Worm (Caenorhabditis elegans): Measurements from ENCODE around the gene hrg-4.
A peak's percentile ranks its signal among the peaks of the same experiment; 100 is the strongest.

Gene hrg-4

ce11 chrIV:11063962-11064361 is 33.2 kb upstream of the hrg-4 start, which contains the start of gene ttr-16:
Gene ttr-16 (minus strand): TSS chrIV:11064137.
- TF ChIP-seq ama-1 (optimal IDR thresholded peaks at IDR 0.05) = peak; percentile 55
- TF ChIP-seq nfya-1 (tag; optimal IDR thresholded peaks at IDR 0.05; ENCODE audit: insufficient read depth) = peak; percentile 84
- peak; percentile 63 for TF ChIP-seq egl-5 (tag; optimal IDR thresholded peaks at IDR 0.05)
- no peak for TF ChIP-seq ceh-28 (tag; optimal IDR thresholded peaks at IDR 0.05)

ce11 chrIV:11062984-11063613 is 32.3 kb upstream of the hrg-4 start:
- TF ChIP-seq fkh-10 (GFP tag; optimal IDR thresholded peaks at IDR 0.05) (no peak), ceh-82 (tag; optimal IDR thresholded peaks at IDR 0.05) (peak; percentile 4), pqm-1 (tag; optimal IDR thresholded peaks at IDR 0.05) (no peak), mdl-1 (tag; optimal IDR thresholded peaks at IDR 0.05) (no peak), elt-1 (tag; optimal IDR thresholded peaks at IDR 0.05) (no peak), ceh-28 (tag; optimal IDR thresholded peaks at IDR 0.05) (peak; percentile 41), snpc-4 (tag; optimal IDR thresholded peaks at IDR 0.05) (no peak), nhr-25 (tag; optimal IDR thresholded peaks at IDR 0.05) (no peak), nhr-23 (tag; optimal IDR thresholded peaks at IDR 0.05) (no peak), ZK546.5 (tag; optimal IDR thresholded peaks at IDR 0.05) (no peak), mml-1 (tag; optimal IDR thresholded peaks at IDR 0.05) (no peak), eor-1 (tag; optimal IDR thresholded peaks at IDR 0.05) (no peak), daf-12 (tag; optimal IDR thresholded peaks at IDR 0.05) (peak; percentile 28), ztf-4 (tag; optimal IDR thresholded peaks at IDR 0.05) (no peak), lin-39 (tag; optimal IDR thresholded peaks at IDR 0.05) (no peak), egl-5 (tag; optimal IDR thresholded peaks at IDR 0.05) (no peak), ceh-9 (tag; optimal IDR thresholded peaks at IDR 0.05) (no peak), unc-39 (tag; optimal IDR thresholded peaks at IDR 0.05) (no peak), lsy-12 (tag; optimal IDR thresholded peaks at IDR 0.05) (no peak), nhr-67 (tag; optimal IDR thresholded peaks at IDR 0.05) (no peak), jun-1 (tag; optimal IDR thresholded peaks at IDR 0.05) (no peak), fkh-2 (tag; optimal IDR thresholded peaks at IDR 0.05) (no peak), pha-4 (tag; optimal IDR thresholded peaks at IDR 0.05) (no peak), nhr-11 (tag; optimal IDR thresholded peaks at IDR 0.05) (no peak), ama-1 (optimal IDR thresholded peaks at IDR 0.05) (no peak), ztf-11 (tag; optimal IDR thresholded peaks at IDR 0.05) (no peak), aly-2 (tag; optimal IDR thresholded peaks at IDR 0.05) (no peak), fos-1 (tag; optimal IDR thresholded peaks at IDR 0.05) (no peak), nhr-28 (tag; optimal IDR thresholded peaks at IDR 0.05) (no peak), lin-15B (tag; optimal IDR thresholded peaks at IDR 0.05) (no peak), nfya-1 (tag; optimal IDR thresholded peaks at IDR 0.05; ENCODE audit: insufficient read depth) (peak; percentile 32), nhr-237 (tag; optimal IDR thresholded peaks at IDR 0.05) (no peak), nhr-12 (tag; optimal IDR thresholded peaks at IDR 0.05) (no peak)

DNA sequence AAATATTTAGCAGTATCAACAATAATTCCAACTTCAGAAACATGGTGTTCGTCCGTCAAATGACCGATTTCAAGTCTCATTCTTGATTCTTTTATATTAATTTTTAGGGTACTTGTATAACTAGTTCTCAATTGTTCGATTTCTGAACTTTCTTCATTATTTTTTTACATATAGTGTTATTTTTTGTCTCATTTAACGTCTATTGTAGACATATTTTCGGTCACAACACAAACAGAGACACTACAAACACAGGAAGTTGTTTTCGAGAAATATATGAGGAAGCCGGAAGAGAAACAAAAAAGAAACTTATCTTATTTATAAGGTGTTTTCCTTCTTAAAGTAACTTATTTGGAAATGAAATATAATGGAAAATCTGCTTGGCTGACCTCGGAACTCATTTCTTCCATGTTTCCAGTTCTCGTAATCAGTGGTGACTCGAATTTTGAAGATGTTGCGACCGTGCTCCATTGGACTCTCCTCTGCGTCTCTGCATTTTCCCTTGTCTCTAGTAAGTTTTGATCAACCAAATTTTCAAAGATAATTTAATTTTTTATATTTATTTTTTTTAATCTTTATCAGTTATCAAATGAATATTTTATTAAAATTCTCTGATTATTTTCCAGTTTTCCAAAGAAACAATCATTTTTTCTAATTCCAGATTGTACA is 23.0 kb upstream of the hrg-4 start, which contains the start of the genes F36H1.12 and lin-3:
Gene F36H1.12 (minus strand): TSS at position 51 of the 666 bp plus-strand sequence.
Gene lin-3 (plus strand): TSS at position 657 of the 666 bp plus-strand sequence.
- TF ChIP-seq egl-5 (tag; optimal IDR thresholded peaks at IDR 0.05) (no peak), ceh-82 (tag; optimal IDR thresholded peaks at IDR 0.05) (no peak)

DNA sequence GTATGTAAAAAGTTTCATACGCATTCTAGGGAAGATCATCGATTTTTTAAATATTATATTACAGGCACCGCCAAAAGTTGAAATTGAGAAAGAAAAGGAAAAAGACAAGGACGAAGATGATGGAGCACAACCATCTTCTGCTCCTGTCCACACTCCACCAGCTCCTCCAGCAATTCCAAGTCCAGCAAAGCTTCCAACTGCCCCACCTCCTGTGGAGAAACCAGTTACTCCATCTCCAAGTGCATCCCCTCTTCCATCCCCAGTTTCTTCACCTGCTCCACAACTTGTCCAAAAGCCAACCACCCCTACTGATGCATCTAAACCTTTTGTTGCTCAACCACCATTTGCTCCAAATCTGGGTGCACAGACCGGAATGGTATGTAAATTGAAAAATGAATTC is 21.2 kb upstream of the hrg-4 start:
- TF ChIP-seq nhr-43 (tag; optimal IDR thresholded peaks at IDR 0.05; ENCODE audit: poor library complexity, severe bottlenecking) = no peak
- no peak for TF ChIP-seq ZK546.5 (tag; optimal IDR thresholded peaks at IDR 0.05)
- TF ChIP-seq pqm-1 (tag; optimal IDR thresholded peaks at IDR 0.05) = no peak
- no peak for TF ChIP-seq jun-1 (tag; optimal IDR thresholded peaks at IDR 0.05)
- no peak for TF ChIP-seq ztf-4 (tag; optimal IDR thresholded peaks at IDR 0.05)
- TF ChIP-seq fkh-2 (tag; optimal IDR thresholded peaks at IDR 0.05) = no peak
- TF ChIP-seq nfya-1 (tag; optimal IDR thresholded peaks at IDR 0.05; ENCODE audit: insufficient read depth) = no peak
- no peak for TF ChIP-seq mml-1 (tag; optimal IDR thresholded peaks at IDR 0.05)
- no peak for TF ChIP-seq nhr-11 (tag; optimal IDR thresholded peaks at IDR 0.05)
- TF ChIP-seq ceh-16 (tag; optimal IDR thresholded peaks at IDR 0.05) = no peak
- TF ChIP-seq nhr-23 (tag; optimal IDR thresholded peaks at IDR 0.05) = no peak

Measured in whole organism, L3 larva.